Fruit fly (Drosophila melanogaster) whole organism, wandering third instar larva: ENCODE measurements around the gene Coa7.

ENCODE experiments used
- Abd-B ChIP-seq: fragments of >200 bp; optimal IDR thresholded peaks from 2 replicates; lab custom pipeline; 2017; ENCODE audit warnings: missing biosample characterization, missing genetic modification characterization
- Dfd ChIP-seq: fragments of >200 bp; optimal IDR thresholded peaks from 2 replicates; lab custom pipeline; 2017; ENCODE audit warnings: missing biosample characterization, missing genetic modification characterization
- Hnf4 ChIP-seq: fragments of 200-800 bp; sonication (Bioruptor generic); optimal IDR thresholded peaks from 2 replicates; lab custom pipeline; 2016; ENCODE audit warnings: missing biosample characterization, mild to moderate bottlenecking, missing genetic modification characterization
- Hr78 ChIP-seq: fragments of >200 bp; optimal IDR thresholded peaks from 2 replicates; lab custom pipeline; 2017; ENCODE audit warnings: missing biosample characterization, missing genetic modification characterization
- Myc ChIP-seq: fragments of >200 bp; optimal IDR thresholded peaks from 2 replicates; lab custom pipeline; 2017
- br ChIP-seq: fragments of 200-800 bp; sonication (Bioruptor generic); optimal IDR thresholded peaks from 2 replicates; lab custom pipeline; 2016; ENCODE audit warnings: missing biosample characterization, missing genetic modification characterization
- dmrt93B ChIP-seq: fragments of 200-800 bp; sonication (Bioruptor generic); optimal IDR thresholded peaks from 2 replicates; lab custom pipeline; 2018; ENCODE audit warnings: missing biosample characterization, mild to moderate bottlenecking, missing genetic modification characterization
- fru ChIP-seq: fragments of 200-800 bp; sonication (Bioruptor generic); optimal IDR thresholded peaks from 3 replicates; lab custom pipeline; 2016; ENCODE audit warnings: missing biosample characterization, mild to moderate bottlenecking, missing genetic modification characterization
- h ChIP-seq: fragments of 200-800 bp; sonication (Bioruptor generic); optimal IDR thresholded peaks from 3 replicates; lab custom pipeline; 2016; ENCODE audit warnings: missing biosample characterization, mild to moderate bottlenecking, missing genetic modification characterization
- jim ChIP-seq: fragments of 175-275, 200-325 bp; sonication (Bioruptor generic); optimal IDR thresholded peaks from 2 replicates; lab custom pipeline; 2016; ENCODE audit warnings: missing biosample characterization, mild to moderate bottlenecking, missing genetic modification characterization
- psq ChIP-seq: fragments of 200-800 bp; sonication (Bioruptor generic); optimal IDR thresholded peaks from 3 replicates; lab custom pipeline; 2017; ENCODE audit warnings: missing biosample characterization, mild to moderate bottlenecking, missing genetic modification characterization, moderate library complexity
- usp ChIP-seq: fragments of >200 bp; optimal IDR thresholded peaks from 2 replicates; lab custom pipeline; 2017; ENCODE audit warnings: missing biosample characterization, missing genetic modification characterization
- woc ChIP-seq: sonication (Bioruptor generic); optimal IDR thresholded peaks from 2 replicates; lab custom pipeline; 2016; ENCODE audit warnings: missing biosample characterization, mild to moderate bottlenecking, missing genetic modification characterization

dm6 chrX:23004598-23005469 lies 8.5 kb upstream of the Coa7 start, which contains the start of the genes stnA and stnB:
- no peak for TF ChIP-seq usp (GFP tag; lab: Kevin White, UChicago)
- no peak for TF ChIP-seq jim (GFP tag; lab: Kevin White, UChicago)
- TF ChIP-seq fru (GFP tag; lab: Kevin White, UChicago): peak; percentile 1
- TF ChIP-seq Hnf4 (GFP tag; lab: Kevin White, UChicago): no peak
- no peak for TF ChIP-seq psq (GFP tag; lab: Kevin White, UChicago)
- TF ChIP-seq Hr78: no peak
- no peak for TF ChIP-seq Abd-B (GFP tag; lab: Kevin White, UChicago)
- TF ChIP-seq Dfd (GFP tag; lab: Kevin White, UChicago): no peak
- TF ChIP-seq br (GFP tag; lab: Kevin White, UChicago): no peak
- no peak for TF ChIP-seq Myc (lab: Kevin White, UChicago)
- no peak for TF ChIP-seq woc (GFP tag; lab: Kevin White, UChicago)
- TF ChIP-seq dmrt93B (GFP tag; lab: Kevin White, UChicago): no peak
- no peak for TF ChIP-seq h
